Worm (Caenorhabditis elegans) whole organism, early embryonic: ENCODE results near the gene msa-1.

ENCODE experiments used
- B0310.2 ChIP-seq: sonication (generic microtip); optimal IDR thresholded peaks from 2 replicates; lab custom pipeline; 2016; ENCODE audit warnings: mild to moderate bottlenecking, missing genetic modification characterization, missing compliant biosample characterization
- aly-1 ChIP-seq: sonication (generic microtip); optimal IDR thresholded peaks from 2 replicates; lab custom pipeline; 2016; ENCODE audit warnings: missing genetic modification characterization, missing compliant biosample characterization
- ceh-36 ChIP-seq: sonication (generic microtip); optimal IDR thresholded peaks from 2 replicates; lab custom pipeline; 2016; ENCODE audit warnings: missing genetic modification characterization, inconsistent platforms, missing compliant biosample characterization
- ets-7 ChIP-seq: sonication (generic microtip); optimal IDR thresholded peaks from 2 replicates; lab custom pipeline; 2016; ENCODE audit warnings: missing genotype, missing genetic modification characterization, missing compliant biosample characterization
- flt-1 ChIP-seq: fragments of 200-800 bp; sonication (Bioruptor generic); IDR thresholded peaks from 2 replicates; pipeline ENCODE4 v1.3.6; 2022; ENCODE audit warnings: missing genetic modification characterization, missing compliant biosample characterization
- hmbx-1 ChIP-seq: sonication (generic microtip); optimal IDR thresholded peaks from 2 replicates; lab custom pipeline; 2016; ENCODE audit warnings: mild to moderate bottlenecking, missing genetic modification characterization, missing compliant biosample characterization

DNA sequence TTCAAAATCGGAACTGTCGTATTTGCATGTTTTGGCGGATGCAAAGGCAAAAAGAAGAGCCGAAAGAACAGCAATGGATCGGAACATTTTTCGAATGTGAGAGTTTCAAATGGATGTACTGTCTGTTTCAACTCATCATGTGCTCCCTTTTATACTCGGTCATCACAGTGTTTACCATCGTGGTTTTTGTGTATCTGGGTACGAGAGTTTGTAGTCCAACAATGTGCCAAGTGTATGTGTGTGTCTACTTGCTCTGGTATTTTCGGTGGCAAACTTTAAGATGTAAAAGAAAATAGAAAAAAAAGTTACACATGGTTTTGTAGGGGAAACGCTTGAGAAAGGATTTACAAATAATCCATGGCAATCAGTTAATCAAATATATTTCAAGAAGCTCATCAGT, 45.2 kb upstream of the msa-1 start, which contains the start of gene Y73F4A.2:
- TF ChIP-seq flt-1 (GFP tag; lab: Robert Waterston, UW) (no peak), ets-7 (no peak), ceh-36 (tag; lab: Kevin White, UChicago) (no peak), B0310.2 (tag; lab: Kevin White, UChicago) (no peak), hmbx-1 (tag; lab: Kevin White, UChicago) (no peak), aly-1 (tag; lab: Kevin White, UChicago) (no peak)
